Fruit fly (Drosophila melanogaster) whole organism, embryonic: ENCODE results near the gene Cp110.

Source experiments
- Atf-2 ChIP-seq: fragments of 200-800 bp; sonication (Bioruptor generic); optimal IDR thresholded peaks from 2 replicates; lab custom pipeline; 2016; ENCODE audit warnings: missing biosample characterization, missing genetic modification characterization
- Blimp-1 ChIP-seq: fragments of 200-800 bp; sonication (Bioruptor generic); optimal IDR thresholded peaks from 3 replicates; lab custom pipeline; 2018; ENCODE audit warnings: missing biosample characterization, missing genetic modification characterization, mild to moderate bottlenecking, moderate library complexity, missing genetic modification reagents
- BtbVII ChIP-seq: fragments of 200-800 bp; sonication (Bioruptor generic); optimal IDR thresholded peaks from 3 replicates; lab custom pipeline; 2017; ENCODE audit warnings: missing biosample characterization, mild to moderate bottlenecking, missing genetic modification characterization
- CG10147 ChIP-seq: fragments of 200-800 bp; sonication (Bioruptor generic); optimal IDR thresholded peaks from 2 replicates; lab custom pipeline; 2019; ENCODE audit warnings: missing biosample characterization, mild to moderate bottlenecking, missing genetic modification characterization, moderate library complexity
- CG12769 ChIP-seq: fragments of 200-800 bp; sonication (Bioruptor generic); optimal IDR thresholded peaks from 2 replicates; lab custom pipeline; 2019; ENCODE audit warnings: missing biosample characterization, mild to moderate bottlenecking, missing genetic modification characterization, moderate library complexity
- CG13287 ChIP-seq: fragments of 200-800 bp; sonication (Bioruptor generic); IDR thresholded peaks from 2 replicates; pipeline ENCODE4 v1.3.6; 2022; ENCODE audit warnings: missing biosample characterization, missing genetic modification characterization; ENCODE audit not compliant: partially characterized antibody
- CG1529 ChIP-seq: fragments of 200-800 bp; sonication (Bioruptor generic); optimal IDR thresholded peaks from 3 replicates; lab custom pipeline; 2018; ENCODE audit warnings: missing biosample characterization, missing genetic modification characterization
- CG15696 ChIP-seq: fragments of 200-800 bp; sonication (Bioruptor generic); optimal IDR thresholded peaks from 2 replicates; lab custom pipeline; 2019; ENCODE audit warnings: missing biosample characterization, mild to moderate bottlenecking, missing genetic modification characterization, moderate library complexity
- CG1602 ChIP-seq: fragments of 200-800 bp; sonication (Bioruptor generic); optimal IDR thresholded peaks from 3 replicates; lab custom pipeline; 2016; ENCODE audit warnings: missing biosample characterization, missing genetic modification characterization
- CG16815 ChIP-seq: fragments of 200-800 bp; sonication (Bioruptor generic); optimal IDR thresholded peaks from 3 replicates; lab custom pipeline; 2017; ENCODE audit warnings: missing biosample characterization, mild to moderate bottlenecking, missing genetic modification characterization
- CG2120 ChIP-seq: fragments of 200-800 bp; sonication (Bioruptor generic); optimal IDR thresholded peaks from 3 replicates; lab custom pipeline; 2016; ENCODE audit warnings: missing biosample characterization, missing genetic modification characterization
- CG33557 ChIP-seq: fragments of 200-800 bp; sonication (Bioruptor generic); optimal IDR thresholded peaks from 2 replicates; lab custom pipeline; 2019; ENCODE audit warnings: missing biosample characterization, mild to moderate bottlenecking, missing genetic modification characterization, moderate library complexity
- CG3838 ChIP-seq: fragments of 200-800 bp; sonication (Bioruptor generic); optimal IDR thresholded peaks from 3 replicates; lab custom pipeline; 2016; ENCODE audit warnings: missing biosample characterization, missing genetic modification characterization
- CG6813 ChIP-seq: fragments of 200-800 bp; sonication (Bioruptor generic); optimal IDR thresholded peaks from 2 replicates; lab custom pipeline; 2017; ENCODE audit warnings: missing biosample characterization, missing genetic modification characterization, mild to moderate bottlenecking, moderate library complexity, missing genetic modification reagents
- CG8089 ChIP-seq: fragments of 200-800 bp; sonication (Bioruptor generic); optimal IDR thresholded peaks from 3 replicates; lab custom pipeline; 2016; ENCODE audit warnings: missing biosample characterization, missing genetic modification characterization
- CG9609 ChIP-seq: fragments of 200-800 bp; sonication (Bioruptor generic); optimal IDR thresholded peaks from 3 replicates; lab custom pipeline; 2016; ENCODE audit warnings: missing biosample characterization, missing genetic modification characterization
- Dll ChIP-seq: fragments of 200-800 bp; sonication (Bioruptor generic); IDR thresholded peaks from 4 replicates; pipeline ENCODE4 v1.3.6; 2022; ENCODE audit warnings: missing biosample characterization, missing genetic modification characterization; ENCODE audit not compliant: partially characterized antibody
- Fer1 ChIP-seq: fragments of 200-800 bp; sonication (Bioruptor generic); optimal IDR thresholded peaks from 2 replicates; lab custom pipeline; 2017; ENCODE audit warnings: missing biosample characterization, mild to moderate bottlenecking, missing genetic modification characterization
- Fer3 ChIP-seq: fragments of 200-800 bp; sonication (Bioruptor generic); optimal IDR thresholded peaks from 2 replicates; lab custom pipeline; 2018; ENCODE audit warnings: missing biosample characterization, mild to moderate bottlenecking, missing genetic modification characterization, moderate library complexity
- Gug ChIP-seq: fragments of 200-800 bp; sonication (Bioruptor generic); IDR thresholded peaks from 4 replicates; pipeline ENCODE4 v1.3.6; 2022; ENCODE audit warnings: missing biosample characterization, missing genetic modification characterization
- HHEX ChIP-seq: fragments of 200-800 bp; sonication (Bioruptor generic); optimal IDR thresholded peaks from 3 replicates; lab custom pipeline; 2017; ENCODE audit warnings: missing biosample characterization, mild to moderate bottlenecking, missing genetic modification characterization, missing genetic modification reagents
- HmgD ChIP-seq: fragments of 200-800 bp; sonication (Bioruptor generic); optimal IDR thresholded peaks from 3 replicates; lab custom pipeline; 2016; ENCODE audit warnings: missing biosample characterization, missing genetic modification characterization
- Hr3 ChIP-seq: fragments of 200-800 bp; sonication (Bioruptor generic); optimal IDR thresholded peaks from 3 replicates; lab custom pipeline; 2016; ENCODE audit warnings: missing biosample characterization, missing genetic modification characterization
- Nf-YB ChIP-seq: fragments of 200-800 bp; sonication (Bioruptor generic); optimal IDR thresholded peaks from 3 replicates; lab custom pipeline; 2019; ENCODE audit warnings: missing biosample characterization, mild to moderate bottlenecking, missing genetic modification characterization, moderate library complexity
- Ptx1 ChIP-seq: fragments of 200-800 bp; sonication (Bioruptor generic); IDR thresholded peaks from 2 replicates; pipeline ENCODE4 v1.3.6; 2022; ENCODE audit warnings: missing biosample characterization, missing genetic modification characterization
- Sry-β ChIP-seq: fragments of 200-800 bp; sonication (Bioruptor generic); optimal IDR thresholded peaks from 2 replicates; lab custom pipeline; 2018; ENCODE audit warnings: missing biosample characterization, mild to moderate bottlenecking, missing genetic modification characterization, moderate library complexity
- Usf ChIP-seq: fragments of 200-800 bp; sonication (Bioruptor generic); optimal IDR thresholded peaks from 2 replicates; lab custom pipeline; 2017; ENCODE audit warnings: missing genotype, missing biosample characterization, missing genetic modification characterization
- ab ChIP-seq: fragments of 200-800 bp; sonication (Bioruptor generic); optimal IDR thresholded peaks from 2 replicates; lab custom pipeline; 2016; ENCODE audit warnings: missing biosample characterization, missing genetic modification characterization
- az2 ChIP-seq: fragments of 200-800 bp; sonication (Bioruptor generic); optimal IDR thresholded peaks from 3 replicates; lab custom pipeline; 2016; ENCODE audit warnings: missing biosample characterization, missing genetic modification characterization
- cato ChIP-seq: fragments of 200-800 bp; sonication (Bioruptor generic); optimal IDR thresholded peaks from 2 replicates; lab custom pipeline; 2016; ENCODE audit warnings: missing biosample characterization, missing genetic modification characterization, borderline replicate concordance
- cwo ChIP-seq: fragments of 200-800 bp; sonication (Bioruptor generic); optimal IDR thresholded peaks from 3 replicates; lab custom pipeline; 2017; ENCODE audit warnings: missing biosample characterization, missing genetic modification characterization, mild to moderate bottlenecking, moderate library complexity, missing genetic modification reagents
- dmrt99B ChIP-seq: fragments of 200-800 bp; sonication (Bioruptor generic); optimal IDR thresholded peaks from 2 replicates; lab custom pipeline; 2018; ENCODE audit warnings: missing biosample characterization, mild to moderate bottlenecking, missing genetic modification characterization, moderate library complexity
- eyg ChIP-seq: fragments of 200-800 bp; sonication (Bioruptor generic); optimal IDR thresholded peaks from 3 replicates; lab custom pipeline; 2016; ENCODE audit warnings: missing biosample characterization, missing genetic modification characterization
- fd96Cb ChIP-seq: fragments of 200-800 bp; sonication (Bioruptor generic); optimal IDR thresholded peaks from 2 replicates; lab custom pipeline; 2018; ENCODE audit warnings: missing biosample characterization, mild to moderate bottlenecking, missing genetic modification characterization, moderate library complexity
- fru ChIP-seq: fragments of >200 bp; optimal IDR thresholded peaks from 2 replicates; lab custom pipeline; 2017
- h ChIP-seq: fragments of >200 bp; optimal IDR thresholded peaks from 2 replicates; lab custom pipeline; 2017
- ham ChIP-seq: fragments of 200-800 bp; sonication (Bioruptor generic); IDR thresholded peaks from 2 replicates; pipeline ENCODE4 v1.3.6; 2022; ENCODE audit warnings: missing biosample characterization, missing genetic modification characterization
- jumu ChIP-seq: fragments of 200-800 bp; sonication (Bioruptor generic); optimal IDR thresholded peaks from 3 replicates; lab custom pipeline; 2016; ENCODE audit warnings: missing biosample characterization, missing genetic modification characterization
- lmd ChIP-seq: fragments of 200-800 bp; sonication (Bioruptor generic); IDR thresholded peaks from 2 replicates; pipeline ENCODE4 v1.3.6; 2022; ENCODE audit warnings: missing biosample characterization, missing genetic modification characterization
- luna ChIP-seq: fragments of 200-800 bp; sonication (Bioruptor generic); optimal IDR thresholded peaks from 2 replicates; lab custom pipeline; 2016; ENCODE audit warnings: missing biosample characterization, missing genetic modification characterization
- mirr ChIP-seq: fragments of 200-800 bp; sonication (Bioruptor generic); optimal IDR thresholded peaks from 3 replicates; lab custom pipeline; 2018; ENCODE audit warnings: missing biosample characterization, mild to moderate bottlenecking, missing genetic modification characterization
- org-1 ChIP-seq: fragments of 200-800 bp; sonication (Bioruptor generic); optimal IDR thresholded peaks from 2 replicates; lab custom pipeline; 2017; ENCODE audit warnings: missing biosample characterization, missing genetic modification characterization
- pho ChIP-seq: fragments of 200-800 bp; sonication (Bioruptor generic); optimal IDR thresholded peaks from 2 replicates; lab custom pipeline; 2016; ENCODE audit warnings: missing biosample characterization, missing genetic modification characterization
- phol ChIP-seq: fragments of 200-800 bp; sonication (Bioruptor generic); optimal IDR thresholded peaks from 3 replicates; lab custom pipeline; 2018; ENCODE audit warnings: missing biosample characterization, mild to moderate bottlenecking, missing genetic modification characterization, moderate library complexity
- pita ChIP-seq: fragments of 200-800 bp; sonication (Bioruptor generic); optimal IDR thresholded peaks from 2 replicates; lab custom pipeline; 2017; ENCODE audit warnings: missing biosample characterization, mild to moderate bottlenecking, missing genetic modification characterization
- pzg ChIP-seq: fragments of 200-800 bp; sonication (Bioruptor generic); optimal IDR thresholded peaks from 3 replicates; lab custom pipeline; 2018; ENCODE audit warnings: missing biosample characterization, mild to moderate bottlenecking, missing genetic modification characterization, moderate library complexity
- slbo ChIP-seq: fragments of 200-800 bp; sonication (Bioruptor generic); IDR thresholded peaks from 2 replicates; pipeline ENCODE4 v1.3.6; 2022; ENCODE audit warnings: missing biosample characterization, missing genetic modification characterization
- tgo ChIP-seq: fragments of 200-800 bp; sonication (Bioruptor generic); IDR thresholded peaks from 3 replicates; pipeline ENCODE4 v1.3.6; 2022; ENCODE audit warnings: missing biosample characterization, missing genetic modification characterization
- vvl ChIP-seq: fragments of 200-800 bp; sonication (Bioruptor generic); IDR thresholded peaks from 2 replicates; pipeline ENCODE4 v1.3.6; 2022; ENCODE audit warnings: missing biosample characterization, missing genetic modification characterization
- zfh1 ChIP-seq: fragments of 200-800 bp; sonication (Bioruptor generic); IDR thresholded peaks from 3 replicates; pipeline ENCODE4 v1.3.6; 2022; ENCODE audit warnings: missing biosample characterization, missing genetic modification characterization

The Cp110 gene

dm6 chrX:22491028-22491769 is 9.3 kb downstream of the Cp110 start (continued):
- TF ChIP-seq ab (GFP tag; lab: Kevin White, UChicago) (no peak), cwo (GFP tag; lab: Kevin White, UChicago) (peak; percentile 41), CG1529 (GFP tag; lab: Kevin White, UChicago) (no peak), jumu (no peak), lmd (GFP tag; lab: Robert Waterston, UW) (peak; percentile 50; the same call in 1 of the 2 replicates), h (lab: Kevin White, UChicago) (no peak), CG2120 (GFP tag; lab: Kevin White, UChicago) (peak; percentile 47), HmgD (GFP tag; lab: Kevin White, UChicago) (no peak), cato (GFP tag; lab: Kevin White, UChicago) (peak; percentile 56), Sry-β (GFP tag; lab: Kevin White, UChicago) (no peak), az2 (GFP tag; lab: Kevin White, UChicago) (peak; percentile 54), CG33557 (GFP tag; lab: Kevin White, UChicago) (peak; percentile 1), tgo (GFP tag; lab: Robert Waterston, UW) (peak; percentile 50), luna (GFP tag; lab: Kevin White, UChicago) (no peak), pzg (no peak), BtbVII (GFP tag; lab: Kevin White, UChicago) (peak; percentile 62), org-1 (GFP tag; lab: Kevin White, UChicago) (peak; percentile 49), Fer3 (tag; lab: Kevin White, UChicago) (peak; percentile 38), eyg (GFP tag; lab: Kevin White, UChicago) (no peak), pita (GFP tag; lab: Kevin White, UChicago) (no peak), dmrt99B (tag; lab: Kevin White, UChicago) (peak; percentile 66), Fer1 (no peak), CG6813 (GFP tag; lab: Kevin White, UChicago) (peak; percentile 39), CG16815 (GFP tag; lab: Kevin White, UChicago) (peak; percentile 41), CG15696 (no peak), CG10147 (GFP tag; lab: Kevin White, UChicago) (peak; percentile 64), zfh1 (no peak), CG12769 (tag; lab: Kevin White, UChicago) (peak; percentile 87), CG13287 (GFP tag; lab: Robert Waterston, UW) (peak; percentile 21; the same call in 1 of the 2 replicates), slbo (GFP tag; lab: Robert Waterston, UW) (peak; percentile 51), phol (peak; percentile 75), CG8089 (GFP tag; lab: Kevin White, UChicago) (no peak), CG1602 (GFP tag; lab: Kevin White, UChicago) (peak; percentile 34), vvl (0 out of 2 replicates have a peak, but pooled peaks have one; percentile 19), Blimp-1 (GFP tag; lab: Kevin White, UChicago) (peak; percentile 27), pho (GFP tag; lab: Kevin White, UChicago) (peak; percentile 19), Hr3 (GFP tag; lab: Kevin White, UChicago) (peak; percentile 70), Gug (GFP tag; lab: Robert Waterston, UW) (no peak; the same call in 3 of the 4 replicates), CG9609 (GFP tag; lab: Kevin White, UChicago) (no peak), fd96Cb (peak; percentile 62), HHEX (GFP tag; lab: Kevin White, UChicago) (peak; percentile 72), Ptx1 (GFP tag; lab: Robert Waterston, UW) (peak; percentile 49), mirr (GFP tag; lab: Kevin White, UChicago) (peak; percentile 33), Atf-2 (no peak), ham (no peak), fru (lab: Kevin White, UChicago) (no peak), Nf-YB (GFP tag; lab: Kevin White, UChicago) (peak; percentile 38), Usf (GFP tag; lab: Kevin White, UChicago) (peak; percentile 62), CG3838 (GFP tag; lab: Kevin White, UChicago) (no peak), Dll (GFP tag; lab: Robert Waterston, UW) (no peak)
